Fruit fly (Drosophila melanogaster) whole organism, prepupa: Measurements from ENCODE around the gene Ip259.

ENCODE experiments used
- Blimp-1 ChIP-seq: fragments of 200-800 bp; sonication (Bioruptor generic); optimal IDR thresholded peaks from 3 replicates; lab custom pipeline; 2017; ENCODE audit warnings: missing biosample characterization, missing genetic modification characterization, mild to moderate bottlenecking, moderate library complexity, missing genetic modification reagents
- CG10669 ChIP-seq: fragments of 200-800 bp; sonication (Bioruptor generic); optimal IDR thresholded peaks from 3 replicates; lab custom pipeline; 2018; ENCODE audit warnings: missing biosample characterization, mild to moderate bottlenecking, missing genetic modification characterization, moderate library complexity
- CG11294 ChIP-seq: fragments of 200-800 bp; sonication (Bioruptor generic); IDR thresholded peaks from 2 replicates; pipeline ENCODE4 v1.3.6; 2022; ENCODE audit warnings: missing biosample characterization, missing genetic modification characterization
- CG11762 ChIP-seq: fragments of 200-800 bp; sonication (Bioruptor generic); optimal IDR thresholded peaks from 3 replicates; lab custom pipeline; 2016; ENCODE audit warnings: missing biosample characterization, missing genetic modification characterization; ENCODE audit not compliant: insufficient read depth
- CG11902 ChIP-seq: fragments of 200-800 bp; sonication (Bioruptor generic); optimal IDR thresholded peaks from 3 replicates; lab custom pipeline; 2016; ENCODE audit warnings: missing biosample characterization, missing genetic modification characterization
- CG1621 ChIP-seq: fragments of 200-800 bp; sonication (Bioruptor generic); optimal IDR thresholded peaks from 3 replicates; lab custom pipeline; 2018; ENCODE audit warnings: missing biosample characterization, mild to moderate bottlenecking, missing genetic modification characterization
- CG16779 ChIP-seq: fragments of 200-800 bp; sonication (Bioruptor generic); optimal IDR thresholded peaks from 3 replicates; lab custom pipeline; 2017; ENCODE audit warnings: missing biosample characterization, mild to moderate bottlenecking, missing genetic modification characterization
- CG34406 ChIP-seq: fragments of 200-800 bp; sonication (Bioruptor generic); optimal IDR thresholded peaks from 3 replicates; lab custom pipeline; 2016; ENCODE audit warnings: missing biosample characterization, missing genetic modification characterization
- CG4318 ChIP-seq: fragments of 200-800 bp; sonication (Bioruptor generic); optimal IDR thresholded peaks from 3 replicates; lab custom pipeline; 2017; ENCODE audit warnings: missing biosample characterization, mild to moderate bottlenecking, missing genetic modification characterization
- CG6163 ChIP-seq: fragments of 200-800 bp; sonication (Bioruptor generic); IDR thresholded peaks from 3 replicates; pipeline ENCODE4 v1.3.6; 2022; ENCODE audit warnings: missing biosample characterization, missing genetic modification characterization
- CG6276 ChIP-seq: fragments of 200-800 bp; sonication (Bioruptor generic); optimal IDR thresholded peaks from 2 replicates; lab custom pipeline; 2017; ENCODE audit warnings: missing biosample characterization, mild to moderate bottlenecking, missing genetic modification characterization
- CG6792 ChIP-seq: fragments of 200-800 bp; sonication (Bioruptor generic); optimal IDR thresholded peaks from 3 replicates; lab custom pipeline; 2016; ENCODE audit warnings: missing biosample characterization, missing genetic modification characterization
- CG6808 ChIP-seq: fragments of 200-800 bp; sonication (Bioruptor generic); optimal IDR thresholded peaks from 3 replicates; lab custom pipeline; 2017; ENCODE audit warnings: missing biosample characterization, missing genetic modification characterization, mild to moderate bottlenecking, moderate library complexity, missing genetic modification reagents
- CG6854 ChIP-seq: fragments of 200-800 bp; sonication (Bioruptor generic); optimal IDR thresholded peaks from 2 replicates; lab custom pipeline; 2017; ENCODE audit warnings: missing biosample characterization, mild to moderate bottlenecking, missing genetic modification characterization
- CG7368 ChIP-seq: fragments of 200-800 bp; sonication (Bioruptor generic); optimal IDR thresholded peaks from 3 replicates; lab custom pipeline; 2016; ENCODE audit warnings: missing biosample characterization, missing genetic modification characterization
- CG8119 ChIP-seq: fragments of 200-800 bp; sonication (Bioruptor generic); IDR thresholded peaks from 3 replicates; pipeline ENCODE4 v1.3.6; 2022; ENCODE audit warnings: missing biosample characterization, missing genetic modification characterization
- CG8319 ChIP-seq: fragments of 200-800 bp; sonication (Bioruptor generic); optimal IDR thresholded peaks from 3 replicates; lab custom pipeline; 2016; ENCODE audit warnings: missing biosample characterization, missing genetic modification characterization
- CG8632 ChIP-seq: fragments of 200-800 bp; sonication (Bioruptor generic); optimal IDR thresholded peaks from 3 replicates; lab custom pipeline; 2016; ENCODE audit warnings: missing biosample characterization, missing genetic modification characterization
- CG9139 ChIP-seq: fragments of 200-800 bp; sonication (Bioruptor generic); optimal IDR thresholded peaks from 3 replicates; lab custom pipeline; 2017; ENCODE audit warnings: missing biosample characterization, mild to moderate bottlenecking, missing genetic modification characterization
- Eip75B ChIP-seq: fragments of 200-800 bp; sonication (Bioruptor generic); optimal IDR thresholded peaks from 3 replicates; lab custom pipeline; 2016; ENCODE audit warnings: missing biosample characterization, missing genetic modification characterization
- Eip78C ChIP-seq: fragments of 200-800 bp; sonication (Bioruptor generic); peaks from one replicate; lab custom pipeline; 2016; ENCODE audit warnings: missing biosample characterization, missing genetic modification characterization
- Ets21C ChIP-seq: fragments of 200-800 bp; sonication (Bioruptor generic); optimal IDR thresholded peaks from 3 replicates; lab custom pipeline; 2016; ENCODE audit warnings: missing biosample characterization, missing genetic modification characterization
- Gug ChIP-seq: fragments of 200-800 bp; sonication (Bioruptor generic); IDR thresholded peaks from 2 replicates; pipeline ENCODE4 v1.3.6; 2022; ENCODE audit warnings: missing biosample characterization, missing genetic modification characterization
- Hr38 ChIP-seq: sonication (Bioruptor generic); optimal IDR thresholded peaks from 2 replicates; lab custom pipeline; 2016; ENCODE audit warnings: missing biosample characterization, missing genetic modification characterization
- Hr39 ChIP-seq: fragments of 200-800 bp; sonication (Bioruptor generic); optimal IDR thresholded peaks from 2 replicates; lab custom pipeline; 2016; ENCODE audit warnings: missing biosample characterization, missing genetic modification characterization
- Hr4 ChIP-seq: fragments of 200-800 bp; sonication (Bioruptor generic); optimal IDR thresholded peaks from 3 replicates; lab custom pipeline; 2016; ENCODE audit warnings: missing biosample characterization, missing genetic modification characterization
- Lpt ChIP-seq: fragments of 200-800 bp; sonication (Bioruptor generic); optimal IDR thresholded peaks from 3 replicates; lab custom pipeline; 2016; ENCODE audit warnings: missing biosample characterization, missing genetic modification characterization
- Met ChIP-seq: fragments of 200-800 bp; sonication (Bioruptor generic); optimal IDR thresholded peaks from 3 replicates; lab custom pipeline; 2016; ENCODE audit warnings: missing biosample characterization, missing genetic modification characterization
- OdsH ChIP-seq: fragments of 200-800 bp; sonication (Bioruptor generic); optimal IDR thresholded peaks from 3 replicates; lab custom pipeline; 2016; ENCODE audit warnings: missing biosample characterization, missing genetic modification characterization
- Smox ChIP-seq: fragments of 200-800 bp; sonication (Bioruptor generic); optimal IDR thresholded peaks from 3 replicates; lab custom pipeline; 2016; ENCODE audit warnings: missing biosample characterization, missing genetic modification characterization
- Sox14 ChIP-seq: fragments of 200-800 bp; sonication (Bioruptor generic); optimal IDR thresholded peaks from 3 replicates; lab custom pipeline; 2016; ENCODE audit warnings: missing biosample characterization, missing genetic modification characterization
- Sox15 ChIP-seq: fragments of 200-800 bp; sonication (Bioruptor generic); optimal IDR thresholded peaks from 3 replicates; lab custom pipeline; 2016; ENCODE audit warnings: missing biosample characterization, missing genetic modification characterization
- achi ChIP-seq: fragments of 200-800 bp; sonication (Bioruptor generic); optimal IDR thresholded peaks from 3 replicates; lab custom pipeline; 2016; ENCODE audit warnings: missing biosample characterization, missing genetic modification characterization
- acj6 ChIP-seq: fragments of 200-800 bp; sonication (Bioruptor generic); optimal IDR thresholded peaks from 3 replicates; lab custom pipeline; 2016; ENCODE audit warnings: missing biosample characterization, missing genetic modification characterization
- dac ChIP-seq: fragments of 200-800 bp; sonication (Bioruptor generic); optimal IDR thresholded peaks from 2 replicates; lab custom pipeline; 2017; ENCODE audit warnings: missing biosample characterization, mild to moderate bottlenecking, missing genetic modification characterization
- eg ChIP-seq: fragments of 200-800 bp; sonication (Bioruptor generic); IDR thresholded peaks from 3 replicates; pipeline ENCODE4 v1.3.6; 2022; ENCODE audit warnings: missing biosample characterization, missing genetic modification characterization
- fkh ChIP-seq: fragments of 200-800 bp; sonication (Bioruptor generic); optimal IDR thresholded peaks from 3 replicates; lab custom pipeline; 2017; ENCODE audit warnings: missing biosample characterization, mild to moderate bottlenecking, missing genetic modification characterization, moderate library complexity
- pdm3 ChIP-seq: fragments of 200-800 bp; sonication (Bioruptor generic); optimal IDR thresholded peaks from 3 replicates; lab custom pipeline; 2016; ENCODE audit warnings: missing biosample characterization, missing genetic modification characterization
- salr ChIP-seq, 2 experiments: fragments of 200-800 bp; sonication (Bioruptor generic); optimal IDR thresholded peaks; 3 replicates each; lab custom pipeline; 2016 to 2018; ENCODE audit warnings: missing biosample characterization in 2 of 2, missing genetic modification characterization in 2 of 2, mild to moderate bottlenecking in 1 of 2
- ss ChIP-seq, 2 experiments: fragments of 200-800 bp; sonication (Bioruptor generic); optimal IDR thresholded peaks; 2 replicates in 1 of 2; 3 replicates in 1 of 2; lab custom pipeline; 2017 to 2018; ENCODE audit warnings: mild to moderate bottlenecking in 2 of 2, missing biosample characterization in 2 of 2, missing genetic modification characterization in 2 of 2, moderate library complexity in 1 of 2
- svp ChIP-seq: fragments of 200-800 bp; sonication (Bioruptor generic); peaks from one replicate; lab custom pipeline; 2016; ENCODE audit warnings: missing biosample characterization, missing genetic modification characterization

Gene Ip259

DNA sequence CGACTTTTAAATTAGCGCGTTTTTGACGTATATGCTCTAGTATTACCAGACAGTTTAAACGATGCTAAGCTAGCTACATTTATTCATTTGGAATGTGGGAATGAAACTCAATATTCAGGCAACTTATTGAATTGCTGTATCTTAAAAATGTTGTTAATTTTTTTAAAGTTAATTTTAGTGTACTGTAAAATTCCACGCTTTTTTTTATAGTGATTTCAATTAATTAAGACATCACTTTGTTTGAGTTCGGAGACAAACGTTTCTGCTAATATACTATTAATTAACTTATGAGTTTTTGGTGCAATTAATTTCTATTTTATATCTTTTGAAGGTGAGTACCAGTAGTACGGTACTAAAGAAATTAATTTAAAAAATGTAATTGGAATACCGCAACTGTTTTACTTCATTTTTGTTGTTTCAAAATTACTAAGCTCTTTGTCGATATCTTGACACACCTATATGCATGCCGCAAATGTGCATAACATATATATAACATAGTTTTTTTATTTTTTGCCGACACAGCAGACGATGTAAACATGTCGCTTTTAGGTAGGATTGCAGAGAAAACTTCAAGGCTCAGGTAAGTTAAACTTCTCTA, 21.8 kb upstream of the Ip259 start, which contains the start of the genes Cdk1 and mRpS7 (continued):
- TF ChIP-seq Hr38 (no peak), Sox14 (GFP tag; lab: Kevin White, UChicago) (peak; percentile 74), CG6792 (GFP tag; lab: Kevin White, UChicago) (peak; percentile 53), Blimp-1 (no peak), OdsH (GFP tag; lab: Kevin White, UChicago) (peak; percentile 78), CG8632 (GFP tag; lab: Kevin White, UChicago) (peak; percentile 51), CG6163 (GFP tag; lab: Robert Waterston, UW) (no peak), Lpt (GFP tag; lab: Kevin White, UChicago) (peak; percentile 48), fkh (no peak), acj6 (GFP tag; lab: Kevin White, UChicago) (peak; percentile 68), CG6854 (no peak), Sox15 (GFP tag; lab: Kevin White, UChicago) (peak; percentile 49), CG6276 (GFP tag; lab: Kevin White, UChicago) (no peak), Met (GFP tag; lab: Kevin White, UChicago) (peak; percentile 72), Hr39 (GFP tag; lab: Kevin White, UChicago) (peak; percentile 71), CG11762 (GFP tag; lab: Kevin White, UChicago) (peak; percentile 44), CG34406 (GFP tag; lab: Kevin White, UChicago) (peak; percentile 55), CG10669 (peak; percentile 67), salr (GFP tag; optimal IDR thresholded peaks at IDR 0.05; lab: Kevin White, UChicago) (peak in 1 of 2 experiments; percentile 69), CG4318 (GFP tag; lab: Kevin White, UChicago) (peak; percentile 57), CG9139 (GFP tag; lab: Kevin White, UChicago) (no peak), CG1621 (tag; lab: Kevin White, UChicago) (no peak), Gug (no peak), CG11294 (GFP tag; lab: Robert Waterston, UW) (no peak; the same call in 1 of the 2 replicates), pdm3 (GFP tag; lab: Kevin White, UChicago) (peak; percentile 78), ss (GFP tag; optimal IDR thresholded peaks at IDR 0.05; lab: Kevin White, UChicago) (peak in 1 of 2 experiments; percentile 68), CG8119 (GFP tag; lab: Robert Waterston, UW) (peak; percentile 79; the same call in 2 of the 3 replicates), eg (GFP tag; lab: Robert Waterston, UW) (no peak; the same call in 1 of the 3 replicates), CG8319 (GFP tag; lab: Kevin White, UChicago) (no peak), CG6808 (GFP tag; lab: Kevin White, UChicago) (no peak), CG16779 (tag; lab: Kevin White, UChicago) (no peak), Eip75B (GFP tag; lab: Kevin White, UChicago) (peak; percentile 69), CG11902 (GFP tag; lab: Kevin White, UChicago) (peak; percentile 56)

DNA sequence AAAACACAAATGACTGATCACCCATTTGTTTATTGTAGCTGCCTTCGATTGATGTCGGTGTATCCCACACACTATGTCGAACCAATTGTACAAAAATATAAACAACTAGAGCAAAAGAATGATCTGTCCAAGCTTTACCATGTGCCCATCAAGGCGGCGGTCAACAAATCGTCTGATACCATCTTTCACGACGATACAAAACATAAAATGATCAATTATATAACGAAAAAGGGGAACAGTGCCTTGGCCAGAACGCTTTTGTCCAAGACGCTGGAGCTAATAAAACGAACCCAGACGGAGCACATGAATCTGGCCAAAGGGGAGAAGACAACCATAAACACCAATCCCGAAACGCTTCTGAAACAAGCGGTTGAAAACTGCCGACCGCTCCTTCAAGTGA, 21.3 kb upstream of the Ip259 start:
- TF ChIP-seq Hr38 (no peak), Sox15 (GFP tag; lab: Kevin White, UChicago) (no peak), svp (GFP tag; lab: Kevin White, UChicago) (no peak), CG7368 (GFP tag; lab: Kevin White, UChicago) (no peak), CG8319 (GFP tag; lab: Kevin White, UChicago) (no peak), Hr4 (no peak), CG6163 (GFP tag; lab: Robert Waterston, UW) (no peak), Smox (GFP tag; lab: Kevin White, UChicago) (no peak), achi (GFP tag; lab: Kevin White, UChicago) (no peak), Gug (no peak), CG1621 (tag; lab: Kevin White, UChicago) (no peak), eg (GFP tag; lab: Robert Waterston, UW) (no peak), dac (GFP tag; lab: Kevin White, UChicago) (no peak), CG6808 (GFP tag; lab: Kevin White, UChicago) (no peak), OdsH (GFP tag; lab: Kevin White, UChicago) (no peak), Ets21C (GFP tag; lab: Kevin White, UChicago) (no peak), Eip78C (no peak)
